Worm (Caenorhabditis elegans) whole organism, L2 larva: Measurements from ENCODE around the gene B0361.3.

Experiments
- C34F6.9 ChIP-seq: fragments of 150-350 bp; optimal IDR thresholded peaks from 2 replicates; lab custom pipeline; 2014; ENCODE audit warnings: missing biosample characterization, missing genetic modification characterization
- F13H6.1 ChIP-seq: sonication (generic microtip); optimal IDR thresholded peaks from 2 replicates; lab custom pipeline; 2016; ENCODE audit warnings: missing genetic modification characterization, missing compliant biosample characterization
- R02D3.7 ChIP-seq: fragments of 150-350 bp; optimal IDR thresholded peaks from 2 replicates; lab custom pipeline; 2014; ENCODE audit warnings: missing biosample characterization, missing genetic modification characterization
- ZK546.5 ChIP-seq: sonication (generic microtip); optimal IDR thresholded peaks from 2 replicates; lab custom pipeline; 2017; ENCODE audit warnings: missing biosample characterization, missing genetic modification characterization
- alr-1 ChIP-seq: fragments of 150-350 bp; optimal IDR thresholded peaks from 2 replicates; lab custom pipeline; 2014; ENCODE audit warnings: missing biosample characterization, missing genetic modification characterization
- aly-2 ChIP-seq: fragments of 150-350 bp; optimal IDR thresholded peaks from 2 replicates; lab custom pipeline; 2014; ENCODE audit warnings: missing biosample characterization, missing genetic modification characterization
- ama-1 ChIP-seq: fragments of 150-350 bp; optimal IDR thresholded peaks from 2 replicates; lab custom pipeline; 2018; ENCODE audit warnings: inconsistent platforms
- blmp-1 ChIP-seq: sonication (generic microtip); optimal IDR thresholded peaks from 2 replicates; lab custom pipeline; 2017; ENCODE audit warnings: missing genetic modification characterization, mild to moderate bottlenecking, missing compliant biosample characterization, antibody characterized with exemption, moderate library complexity; ENCODE audit not compliant: insufficient read depth
- ceh-16 ChIP-seq: fragments of 150-350 bp; optimal IDR thresholded peaks from 2 replicates; lab custom pipeline; 2014; ENCODE audit warnings: missing biosample characterization, missing genetic modification characterization
- ceh-82 ChIP-seq: fragments of 150-350 bp; optimal IDR thresholded peaks from 2 replicates; lab custom pipeline; 2014; ENCODE audit warnings: missing biosample characterization, missing genetic modification characterization
- crh-2 ChIP-seq: sonication (generic microtip); optimal IDR thresholded peaks from 2 replicates; lab custom pipeline; 2017; ENCODE audit warnings: missing biosample characterization, missing genetic modification characterization
- dmd-4 ChIP-seq: sonication (generic microtip); optimal IDR thresholded peaks from 2 replicates; lab custom pipeline; 2017; ENCODE audit warnings: missing biosample characterization, missing genetic modification characterization
- egl-27 ChIP-seq: sonication (generic microtip); optimal IDR thresholded peaks from 3 replicates; lab custom pipeline; 2017; ENCODE audit warnings: missing biosample characterization, missing genetic modification reagents, missing genetic modification characterization
- fos-1 ChIP-seq: fragments of 150-350 bp; optimal IDR thresholded peaks from 2 replicates; lab custom pipeline; 2014; ENCODE audit warnings: missing biosample characterization, missing genetic modification characterization
- lin-13 ChIP-seq: fragments of 150-350 bp; optimal IDR thresholded peaks from 2 replicates; lab custom pipeline; 2014; ENCODE audit warnings: missing biosample characterization, missing genetic modification reagents, missing genetic modification characterization
- lin-39 ChIP-seq: fragments of 150-350 bp; optimal IDR thresholded peaks from 2 replicates; lab custom pipeline; 2014; ENCODE audit warnings: missing biosample characterization, missing genetic modification reagents, missing genetic modification characterization
- lsy-2 ChIP-seq, 2 experiments: fragments of 150-350 bp in 1 of 2; sonication (generic microtip) in 1 of 2; optimal IDR thresholded peaks; 2 replicates each; lab custom pipeline; 2014 to 2017; ENCODE audit warnings: missing biosample characterization in 2 of 2, missing genetic modification characterization in 2 of 2
- mbf-1 ChIP-seq: sonication (generic microtip); optimal IDR thresholded peaks from 2 replicates; lab custom pipeline; 2017; ENCODE audit warnings: missing biosample characterization, missing genetic modification characterization
- mdl-1 ChIP-seq, 2 experiments: fragments of 150-350 bp in 1 of 2; sonication (generic microtip) in 1 of 2; optimal IDR thresholded peaks; 2 replicates each; lab custom pipeline; 2017; ENCODE audit warnings: missing biosample characterization in 2 of 2, missing genetic modification characterization in 2 of 2
- nhr-10 ChIP-seq: sonication (generic microtip); optimal IDR thresholded peaks from 2 replicates; lab custom pipeline; 2017; ENCODE audit warnings: missing biosample characterization, missing genetic modification characterization
- nhr-11 ChIP-seq: fragments of 150-350 bp; optimal IDR thresholded peaks from 2 replicates; lab custom pipeline; 2014; ENCODE audit warnings: missing biosample characterization, missing genetic modification characterization
- nhr-129 ChIP-seq: fragments of 150-350 bp; optimal IDR thresholded peaks from 2 replicates; lab custom pipeline; 2014; ENCODE audit warnings: missing biosample characterization, missing genetic modification characterization
- nhr-21 ChIP-seq: fragments of 150-350 bp; optimal IDR thresholded peaks from 2 replicates; lab custom pipeline; 2014; ENCODE audit warnings: missing biosample characterization, missing genetic modification characterization
- nhr-23 ChIP-seq: fragments of 150-350 bp; optimal IDR thresholded peaks from 2 replicates; lab custom pipeline; 2014; ENCODE audit warnings: missing biosample characterization, missing genetic modification reagents, missing genetic modification characterization
- nhr-237 ChIP-seq: fragments of 150-350 bp; optimal IDR thresholded peaks from 2 replicates; lab custom pipeline; 2014; ENCODE audit warnings: missing biosample characterization, missing genetic modification characterization
- nhr-25 ChIP-seq: fragments of 150-350 bp; sonication (generic microtip); optimal IDR thresholded peaks from 3 replicates; lab custom pipeline; 2014; ENCODE audit warnings: missing biosample characterization, missing genetic modification characterization
- nhr-6 ChIP-seq: fragments of 150-350 bp; optimal IDR thresholded peaks from 2 replicates; lab custom pipeline; 2014; ENCODE audit warnings: missing biosample characterization, missing genetic modification characterization
- sem-4 ChIP-seq: fragments of 150-350 bp; optimal IDR thresholded peaks from 2 replicates; lab custom pipeline; 2014; ENCODE audit warnings: missing biosample characterization, missing genetic modification reagents, missing genetic modification characterization
- sma-3 ChIP-seq: sonication (generic microtip); optimal IDR thresholded peaks from 2 replicates; lab custom pipeline; 2016; ENCODE audit warnings: missing genetic modification reagents, missing genetic modification characterization, missing compliant biosample characterization
- sma-9 ChIP-seq, 2 experiments: fragments of 150-350 bp in 1 of 2; sonication (generic microtip) in 1 of 2; optimal IDR thresholded peaks; 2 replicates each; lab custom pipeline; 2014 to 2016; ENCODE audit warnings: missing genetic modification characterization in 2 of 2, mild to moderate bottlenecking in 1 of 2, missing biosample characterization in 1 of 2, missing compliant biosample characterization in 1 of 2, missing genetic modification reagents in 1 of 2, moderate library complexity in 1 of 2
- unc-39 ChIP-seq: fragments of 150-350 bp; optimal IDR thresholded peaks from 2 replicates; lab custom pipeline; 2014; ENCODE audit warnings: missing biosample characterization, missing genetic modification characterization
- unc-62 ChIP-seq: fragments of 150-350 bp; optimal IDR thresholded peaks from 2 replicates; lab custom pipeline; 2014; ENCODE audit warnings: missing biosample characterization, missing genetic modification reagents, missing genetic modification characterization
- ztf-11 ChIP-seq: sonication (generic microtip); optimal IDR thresholded peaks from 2 replicates; lab custom pipeline; 2017; ENCODE audit warnings: missing biosample characterization, missing genetic modification characterization

B0361.3 gene

DNA sequence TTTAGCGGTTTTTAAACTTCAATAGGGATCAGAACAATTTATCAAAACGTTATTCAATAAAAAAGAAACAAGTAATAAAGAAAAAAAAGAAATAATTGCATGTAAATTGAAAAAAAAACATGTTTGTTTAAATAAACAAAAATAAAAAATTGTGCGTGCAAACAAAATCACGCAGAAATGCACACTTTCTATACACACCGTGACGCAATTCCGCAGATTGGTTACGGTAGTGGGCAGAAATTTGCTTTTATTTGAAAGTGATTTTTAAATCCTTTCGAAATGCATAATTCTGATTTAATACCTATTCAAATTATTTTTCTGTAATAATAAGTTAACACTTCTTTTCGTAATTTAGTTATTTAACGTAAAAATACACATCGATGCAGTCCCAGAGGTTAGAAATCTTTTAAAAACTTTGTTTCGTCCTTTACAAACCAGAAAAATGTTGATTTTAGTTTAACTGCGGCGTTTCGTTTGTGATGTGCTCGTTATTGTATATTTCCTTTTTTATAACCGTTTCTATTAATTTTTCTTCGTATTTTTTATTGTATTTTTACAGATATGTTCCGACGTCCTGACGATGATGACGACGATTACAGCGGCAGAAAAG lies 11.9 kb downstream of the B0361.3 start, which contains the start of gene cwf-19L2:
TSS of gene cwf-19L2 (plus strand) at position 560 of the 610 bp plus-strand sequence.
- TF ChIP-seq lsy-2 (tag; optimal IDR thresholded peaks at IDR 0.05; lab: Kevin White, UChicago) (peak in 1 of 2 experiments; percentile 80), unc-39 (tag; lab: Kevin White, UChicago) (no peak)

DNA sequence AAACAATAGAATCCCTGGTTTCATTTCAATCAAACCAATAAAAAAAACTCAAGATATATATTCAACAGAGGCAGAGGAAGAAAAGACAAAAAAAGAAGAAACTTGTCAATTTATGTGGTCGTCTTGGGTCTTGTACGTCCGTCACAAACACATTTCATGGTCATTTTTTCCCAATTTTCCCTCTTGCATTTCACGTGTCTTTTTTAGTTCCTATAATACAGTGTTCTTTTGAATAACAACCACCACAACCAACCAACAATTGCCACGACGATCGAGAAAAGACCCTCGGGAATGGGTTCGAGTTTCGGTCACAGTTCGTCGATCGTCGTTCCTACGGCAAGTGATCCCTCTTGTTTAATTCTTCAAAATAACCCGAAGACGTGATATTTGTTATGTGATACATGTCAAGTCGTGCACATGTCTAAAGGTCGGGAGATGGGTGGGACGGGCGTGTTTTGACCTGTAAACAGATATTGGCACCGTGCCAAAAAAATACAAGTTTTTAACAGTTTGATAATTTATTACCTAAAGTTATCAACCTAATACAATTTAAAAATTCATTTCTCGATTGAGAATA lies 14.9 kb downstream of the B0361.3 start:
- peak in 1 of 2 experiments; percentile 13 for TF ChIP-seq lsy-2 (tag; optimal IDR thresholded peaks at IDR 0.05; lab: Kevin White, UChicago)
- TF ChIP-seq alr-1 (tag; lab: Kevin White, UChicago): no peak
- TF ChIP-seq crh-2: peak; percentile 56
- TF ChIP-seq blmp-1: peak; percentile 7
- peak; percentile 52 for TF ChIP-seq sem-4 (tag; lab: Kevin White, UChicago)
- TF ChIP-seq nhr-25: peak; percentile 69
- TF ChIP-seq lin-13 (GFP tag; lab: Kevin White, UChicago): no peak

DNA sequence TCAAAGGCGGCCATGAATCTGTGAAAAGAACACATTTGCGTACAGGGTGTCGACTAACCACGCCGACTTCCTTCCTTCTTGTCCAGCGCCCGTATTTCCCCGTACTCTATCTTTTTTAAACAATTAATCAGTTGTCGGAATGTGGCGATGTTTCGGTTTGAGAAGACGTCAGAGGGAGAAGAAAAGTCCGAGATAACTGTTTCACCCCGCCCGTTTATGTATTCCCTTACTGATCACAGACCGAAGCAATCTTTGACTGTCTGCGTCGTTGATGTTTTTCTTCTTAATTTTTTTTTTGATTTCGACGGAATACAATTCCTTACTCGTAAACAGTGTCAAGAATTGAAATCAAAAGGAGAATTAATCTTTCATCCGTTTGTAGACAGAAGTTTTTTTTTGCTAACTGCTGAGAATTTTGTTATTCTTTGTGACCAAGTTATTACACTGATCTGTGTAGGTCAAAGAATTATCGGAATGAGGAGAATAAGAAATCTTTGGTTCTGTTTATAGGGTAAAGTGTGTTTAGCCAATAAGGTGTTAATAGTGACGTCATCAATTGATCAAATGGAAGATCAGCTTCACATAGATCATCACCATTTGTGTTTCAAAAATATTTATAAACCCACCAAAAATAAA lies 15.9 kb downstream of the B0361.3 start:
- no peak for TF ChIP-seq unc-62 (GFP tag; lab: Kevin White, UChicago)
- peak; percentile 3 for TF ChIP-seq crh-2
- TF ChIP-seq sma-9 (GFP tag; optimal IDR thresholded peaks at IDR 0.05; lab: Kevin White, UChicago): peak; percentile 71
- no peak for TF ChIP-seq sma-9 (tag; optimal IDR thresholded peaks at IDR 0.05; lab: Kevin White, UChicago)
- peak; percentile 7 for TF ChIP-seq ceh-16 (tag; lab: Kevin White, UChicago)
- TF ChIP-seq blmp-1: peak; percentile 16
- peak; percentile 45 for TF ChIP-seq sma-3 (GFP tag; lab: Kevin White, UChicago)
- peak; percentile 10 for TF ChIP-seq nhr-21 (tag; lab: Kevin White, UChicago)
- TF ChIP-seq nhr-25: peak; percentile 52
- no peak for TF ChIP-seq egl-27 (tag; lab: Kevin White, UChicago)
- TF ChIP-seq nhr-23: no peak
- TF ChIP-seq nhr-10 (tag; lab: Kevin White, UChicago): peak; percentile 28
- TF ChIP-seq, all 48 proteins: peak for 8

DNA sequence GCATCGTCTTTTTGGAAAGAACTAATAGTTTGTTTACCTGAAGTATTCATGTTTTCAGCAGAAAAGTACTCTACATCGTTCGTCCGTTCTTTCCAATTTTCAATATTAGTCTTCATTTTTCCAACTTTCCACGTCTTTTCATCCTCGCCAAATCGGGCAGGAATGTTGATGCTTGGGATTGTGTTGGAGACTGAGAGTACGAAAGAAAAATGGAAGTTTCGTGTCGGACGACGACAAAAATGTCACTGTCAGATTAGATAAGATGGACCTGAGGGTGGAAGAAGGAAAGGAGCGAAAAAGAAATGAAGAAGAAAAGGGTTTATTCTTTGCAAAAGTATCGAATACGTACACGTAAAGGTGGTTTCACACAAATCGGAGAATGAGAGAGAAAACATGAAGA lies 16.8 kb downstream of the B0361.3 start:
- no peak for TF ChIP-seq ceh-82
- TF ChIP-seq blmp-1: peak; percentile 16
- no peak for TF ChIP-seq F13H6.1 (tag; lab: Kevin White, UChicago)
- TF ChIP-seq fos-1: no peak
- TF ChIP-seq nhr-129 (tag; lab: Kevin White, UChicago): no peak
- peak; percentile 13 for TF ChIP-seq ceh-16 (tag; lab: Kevin White, UChicago)
- TF ChIP-seq egl-27 (tag; lab: Kevin White, UChicago): no peak
- TF ChIP-seq nhr-11 (tag; lab: Kevin White, UChicago): no peak
- TF ChIP-seq nhr-21 (tag; lab: Kevin White, UChicago): peak; percentile 22
- TF ChIP-seq ama-1 (lab: Kevin White, UChicago): peak; percentile 55
- peak; percentile 14 for TF ChIP-seq sma-9 (GFP tag; optimal IDR thresholded peaks at IDR 0.05; lab: Kevin White, UChicago)
- TF ChIP-seq sma-9 (tag; optimal IDR thresholded peaks at IDR 0.05; lab: Kevin White, UChicago): no peak
- TF ChIP-seq nhr-25: peak; percentile 29
- no peak for TF ChIP-seq C34F6.9
- TF ChIP-seq, all 48 proteins: peak for 6

DNA sequence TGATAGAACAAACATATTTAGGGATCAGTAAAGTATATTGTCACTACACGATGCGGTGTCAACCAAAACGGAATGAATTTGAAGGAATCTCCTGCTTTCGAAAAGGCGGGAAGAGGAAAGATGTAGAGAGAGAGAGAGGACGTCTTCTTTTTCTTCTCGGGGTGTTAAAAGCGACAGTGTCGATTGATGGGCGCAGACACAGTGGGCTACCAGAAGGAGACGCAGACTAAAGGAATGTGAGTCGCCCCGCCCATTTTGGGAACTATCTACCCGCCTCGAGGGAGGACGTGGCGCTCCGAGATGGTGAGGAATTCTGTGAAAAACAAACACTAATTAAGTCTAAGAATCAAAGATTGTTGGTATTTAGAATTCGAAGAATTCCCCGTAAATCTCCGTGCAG lies 18.2 kb downstream of the B0361.3 start, which contains the start of the genes B0361.14 and B0361.9:
TSS of gene B0361.14 (minus strand) at position 66 of the 400 bp plus-strand sequence.
TSS of gene B0361.9 (minus strand) at position 166 of the 400 bp plus-strand sequence.
- TF ChIP-seq fos-1 (peak; percentile 14), nhr-10 (tag; lab: Kevin White, UChicago) (no peak), F13H6.1 (tag; lab: Kevin White, UChicago) (no peak), mbf-1 (no peak), lsy-2 (tag; optimal IDR thresholded peaks at IDR 0.05; lab: Kevin White, UChicago) (no peak), ama-1 (lab: Kevin White, UChicago) (peak; percentile 41), ceh-16 (tag; lab: Kevin White, UChicago) (peak; percentile 61), sma-9 (GFP tag; optimal IDR thresholded peaks at IDR 0.05; lab: Kevin White, UChicago) (peak; percentile 37), sma-9 (tag; optimal IDR thresholded peaks at IDR 0.05; lab: Kevin White, UChicago) (no peak), nhr-25 (peak; percentile 55), mdl-1 (tag; optimal IDR thresholded peaks at IDR 0.05; lab: Kevin White, UChicago) (peak in 1 of 2 experiments; percentile 17), blmp-1 (peak; percentile 45), sma-3 (GFP tag; lab: Kevin White, UChicago) (no peak)

DNA sequence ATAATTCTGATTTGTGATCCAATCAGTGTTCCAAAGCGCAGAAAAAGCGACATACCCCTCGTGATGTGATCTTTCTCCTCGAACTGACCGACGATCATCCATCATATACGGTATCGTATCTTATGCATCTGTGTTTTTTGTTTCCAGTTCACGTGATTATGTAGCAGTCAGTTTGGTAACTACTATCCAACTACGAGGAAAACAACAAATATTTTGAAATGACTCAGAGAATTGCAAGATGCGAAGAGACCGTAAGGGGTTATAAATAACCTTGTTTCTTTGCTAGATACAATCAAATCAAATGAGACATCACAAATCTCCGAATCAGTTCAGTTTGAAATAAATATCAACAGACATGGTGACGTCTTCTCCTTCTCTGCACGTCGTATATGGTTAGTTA lies 18.9 kb downstream of the B0361.3 start:
- TF ChIP-seq nhr-237 (tag; lab: Kevin White, UChicago) (no peak), mbf-1 (no peak), ceh-82 (no peak), aly-2 (tag; lab: Kevin White, UChicago) (no peak), ztf-11 (no peak), R02D3.7 (tag; lab: Kevin White, UChicago) (no peak), lin-39 (tag; lab: Kevin White, UChicago) (no peak), ama-1 (lab: Kevin White, UChicago) (no peak), mdl-1 (tag; optimal IDR thresholded peaks at IDR 0.05; lab: Kevin White, UChicago) (peak in 1 of 2 experiments; percentile 32), fos-1 (peak; percentile 21), alr-1 (tag; lab: Kevin White, UChicago) (no peak), dmd-4 (tag; lab: Kevin White, UChicago) (no peak), crh-2 (peak; percentile 63), lsy-2 (tag; optimal IDR thresholded peaks at IDR 0.05; lab: Kevin White, UChicago) (peak in 1 of 2 experiments; percentile 71), nhr-25 (peak; percentile 89), C34F6.9 (no peak), ceh-16 (tag; lab: Kevin White, UChicago) (peak; percentile 67), nhr-10 (tag; lab: Kevin White, UChicago) (no peak), ZK546.5 (tag; lab: Kevin White, UChicago) (no peak), nhr-21 (tag; lab: Kevin White, UChicago) (peak; percentile 84), nhr-6 (peak; percentile 51), sma-3 (GFP tag; lab: Kevin White, UChicago) (peak; percentile 98), nhr-129 (tag; lab: Kevin White, UChicago) (peak; percentile 58), lin-13 (GFP tag; lab: Kevin White, UChicago) (no peak), sma-9 (GFP tag; optimal IDR thresholded peaks at IDR 0.05; lab: Kevin White, UChicago) (peak; percentile 83), sma-9 (tag; optimal IDR thresholded peaks at IDR 0.05; lab: Kevin White, UChicago) (no peak)
